Worm (Caenorhabditis elegans) whole organism, L4/young adult: ENCODE results near the gene spe-36.

ENCODE experiments used
- W03F9.2 ChIP-seq: fragments of 150-350 bp; optimal IDR thresholded peaks from 2 replicates; lab custom pipeline; 2014; ENCODE audit warnings: missing biosample characterization, missing genetic modification characterization
- dao-5 ChIP-seq: sonication (generic microtip); optimal IDR thresholded peaks from 2 replicates; lab custom pipeline; 2016; ENCODE audit warnings: missing genotype, missing genetic modification characterization, moderate library complexity, missing compliant biosample characterization
- him-1 ChIP-seq: sonication (generic microtip); optimal IDR thresholded peaks from 2 replicates; lab custom pipeline; 2016; ENCODE audit warnings: missing genotype, missing genetic modification reagents, missing genetic modification characterization, missing compliant biosample characterization

The spe-36 gene

ce11 chrIV:11578492-11578891 is 13.6 kb downstream of the spe-36 start, which contains the start of gene rib-1:
Gene rib-1, plus strand, starts transcription at chrIV:11578792.
- TF ChIP-seq him-1 (tag; lab: Kevin White, UChicago) (no peak), dao-5 (tag; lab: Kevin White, UChicago) (no peak), W03F9.2 (tag; lab: Kevin White, UChicago) (no peak)

ce11 chrIV:11574331-11574730 is 17.7 kb downstream of the spe-36 start:
- TF ChIP-seq dao-5 (tag; lab: Kevin White, UChicago) (no peak), W03F9.2 (tag; lab: Kevin White, UChicago) (no peak), him-1 (tag; lab: Kevin White, UChicago) (no peak)

ce11 chrIV:11572524-11572923 is 19.5 kb downstream of the spe-36 start:
- no peak for TF ChIP-seq W03F9.2 (tag; lab: Kevin White, UChicago)
- TF ChIP-seq him-1 (tag; lab: Kevin White, UChicago): no peak
- TF ChIP-seq dao-5 (tag; lab: Kevin White, UChicago): no peak

ce11 chrIV:11571374-11571839 is 20.7 kb downstream of the spe-36 start:
- TF ChIP-seq him-1 (tag; lab: Kevin White, UChicago): no peak
- TF ChIP-seq dao-5 (tag; lab: Kevin White, UChicago): no peak
- no peak for TF ChIP-seq W03F9.2 (tag; lab: Kevin White, UChicago)

- TF ChIP-seq dao-5 (tag; lab: Kevin White, UChicago) (no peak), W03F9.2 (tag; lab: Kevin White, UChicago) (no peak), him-1 (tag; lab: Kevin White, UChicago) (no peak)
These were observed 21.9 kb downstream of the spe-36 start, which contains the start of gene srgp-1 for ce11 chrIV:11570200-11570599. Gene srgp-1, plus strand, starts transcription at chrIV:11570500.

- TF ChIP-seq him-1 (tag; lab: Kevin White, UChicago): no peak
- no peak for TF ChIP-seq W03F9.2 (tag; lab: Kevin White, UChicago)
- TF ChIP-seq dao-5 (tag; lab: Kevin White, UChicago): no peak
These were observed 22.3 kb downstream of the spe-36 start for ce11 chrIV:11569795-11570194.

- no peak for TF ChIP-seq him-1 (tag; lab: Kevin White, UChicago)
- TF ChIP-seq dao-5 (tag; lab: Kevin White, UChicago): no peak
- TF ChIP-seq W03F9.2 (tag; lab: Kevin White, UChicago): no peak
These were observed 23.7 kb downstream of the spe-36 start for ce11 chrIV:11568249-11568940.

ce11 chrIV:11566146-11566545 is 25.9 kb downstream of the spe-36 start, which contains the start of gene sec-24.1:
Gene sec-24.1, minus strand, starts transcription at chrIV:11566194.
- no peak for TF ChIP-seq dao-5 (tag; lab: Kevin White, UChicago)
- peak; percentile 65 for TF ChIP-seq him-1 (tag; lab: Kevin White, UChicago)
- TF ChIP-seq W03F9.2 (tag; lab: Kevin White, UChicago): peak; percentile 83

ce11 chrIV:11565022-11565421 is 27.0 kb downstream of the spe-36 start:
- TF ChIP-seq W03F9.2 (tag; lab: Kevin White, UChicago): no peak
- TF ChIP-seq him-1 (tag; lab: Kevin White, UChicago): no peak
- no peak for TF ChIP-seq dao-5 (tag; lab: Kevin White, UChicago)

ce11 chrIV:11563090-11563489 is 29.0 kb downstream of the spe-36 start:
- TF ChIP-seq W03F9.2 (tag; lab: Kevin White, UChicago): no peak
- no peak for TF ChIP-seq dao-5 (tag; lab: Kevin White, UChicago)
- no peak for TF ChIP-seq him-1 (tag; lab: Kevin White, UChicago)

ce11 chrIV:11561677-11562076 is 30.4 kb downstream of the spe-36 start, which contains the start of gene F12F6.7:
Gene F12F6.7, minus strand, starts transcription at chrIV:11561833.
- TF ChIP-seq him-1 (tag; lab: Kevin White, UChicago) (no peak), dao-5 (tag; lab: Kevin White, UChicago) (no peak), W03F9.2 (tag; lab: Kevin White, UChicago) (no peak)

ce11 chrIV:11551813-11552212 is 40.3 kb downstream of the spe-36 start, which contains the start of gene col-128:
Gene col-128, minus strand, starts transcription at chrIV:11551960.
- TF ChIP-seq W03F9.2 (tag; lab: Kevin White, UChicago): no peak
- no peak for TF ChIP-seq dao-5 (tag; lab: Kevin White, UChicago)
- TF ChIP-seq him-1 (tag; lab: Kevin White, UChicago): no peak

ce11 chrIV:11549694-11550093 is 42.4 kb downstream of the spe-36 start:
- TF ChIP-seq dao-5 (tag; lab: Kevin White, UChicago) (peak; percentile 63), W03F9.2 (tag; lab: Kevin White, UChicago) (peak; percentile 69), him-1 (tag; lab: Kevin White, UChicago) (peak; percentile 65)
